Fruit fly (Drosophila melanogaster) ovary, adult (tissue): ENCODE data around the gene prg.

Source experiments
- CG17801 ChIP-seq: fragments of 200-800 bp; optimal IDR thresholded peaks from 2 replicates; lab custom pipeline; 2019; ENCODE audit warnings: missing biosample characterization, mild to moderate bottlenecking, missing genetic modification characterization, moderate library complexity; ENCODE audit not compliant: partially characterized antibody

prg gene

dm6 chr2L:8425962-8426759, 38.1 kb upstream of the prg start:
- TF ChIP-seq CG17801 (GFP tag; lab: Kevin White, UChicago), result no peak

- TF ChIP-seq CG17801 (GFP tag; lab: Kevin White, UChicago), result no peak
These were observed 37.5 kb upstream of the prg start for dm6 chr2L:8426801-8427200.

- TF ChIP-seq CG17801 (GFP tag; lab: Kevin White, UChicago), result no peak
These were observed 32.2 kb upstream of the prg start for dm6 chr2L:8432130-8432529.

dm6 chr2L:8433512-8433911, 30.8 kb upstream of the prg start, which contains the start of gene grk:
Gene grk, minus strand, starts transcription at chr2L:8433598.
- no peak for TF ChIP-seq CG17801 (GFP tag; lab: Kevin White, UChicago)

dm6 chr2L:8437176-8437575, 27.1 kb upstream of the prg start, which contains the start of the genes D12 and Chrac-14:
Gene D12, minus strand, starts transcription at chr2L:8437365.
Gene Chrac-14, plus strand, starts transcription at chr2L:8437405.
- no peak for TF ChIP-seq CG17801 (GFP tag; lab: Kevin White, UChicago)

- no peak for TF ChIP-seq CG17801 (GFP tag; lab: Kevin White, UChicago)
These were observed 26.2 kb upstream of the prg start, which contains the start of gene mus201 for dm6 chr2L:8438052-8438451. Gene mus201, plus strand, starts transcription at chr2L:8438169.

- TF ChIP-seq CG17801 (GFP tag; lab: Kevin White, UChicago), result no peak
These were observed 22.1 kb upstream of the prg start, which contains the start of gene CG31897 for dm6 chr2L:8442147-8442546. Gene CG31897, plus strand, starts transcription at chr2L:8442447.

dm6 chr2L:8449358-8449757, 14.9 kb upstream of the prg start, which contains the start of gene Aasdh:
Gene Aasdh, minus strand, starts transcription at chr2L:8449576.
- TF ChIP-seq CG17801 (GFP tag; lab: Kevin White, UChicago), result no peak

- TF ChIP-seq CG17801 (GFP tag; lab: Kevin White, UChicago), result no peak
These were observed 12.8 kb upstream of the prg start for dm6 chr2L:8451497-8451896.

- TF ChIP-seq CG17801 (GFP tag; lab: Kevin White, UChicago), result no peak
These were observed 2.4 kb upstream of the prg start for dm6 chr2L:8461782-8462453.

dm6 chr2L:8463144-8464106, 863 bp upstream of the prg start, which contains the start of gene Agpat2:
Gene Agpat2, minus strand, starts transcription at chr2L:8463994.
- TF ChIP-seq CG17801 (GFP tag; lab: Kevin White, UChicago), result no peak

dm6 chr2L:8466643-8467042, 2.4 kb downstream of the prg start, which contains the start of gene dachs:
Gene dachs, plus strand, starts transcription at chr2L:8466817.
- no peak for TF ChIP-seq CG17801 (GFP tag; lab: Kevin White, UChicago)

- no peak for TF ChIP-seq CG17801 (GFP tag; lab: Kevin White, UChicago)
These were observed 4.8 kb downstream of the prg start for dm6 chr2L:8468929-8469681.

- no peak for TF ChIP-seq CG17801 (GFP tag; lab: Kevin White, UChicago)
These were observed 7.4 kb downstream of the prg start for dm6 chr2L:8471667-8472066.
